Worm (Caenorhabditis elegans) whole organism, L2 larva: ENCODE results near the gene fbxb-5.

Experiments used
- F13H6.1 ChIP-seq: sonication (generic microtip); optimal IDR thresholded peaks from 2 replicates; lab custom pipeline; 2016; ENCODE audit warnings: missing genetic modification characterization, missing compliant biosample characterization
- ama-1 ChIP-seq: fragments of 150-350 bp; optimal IDR thresholded peaks from 2 replicates; lab custom pipeline; 2018; ENCODE audit warnings: inconsistent platforms
- mab-5 ChIP-seq: fragments of 150-350 bp; optimal IDR thresholded peaks from 2 replicates; lab custom pipeline; 2014; ENCODE audit warnings: missing biosample characterization, missing genetic modification characterization
- mdl-1 ChIP-seq, 2 experiments: fragments of 150-350 bp in 1 of 2; sonication (generic microtip) in 1 of 2; optimal IDR thresholded peaks; 2 replicates each; lab custom pipeline; 2017; ENCODE audit warnings: missing biosample characterization in 2 of 2, missing genetic modification characterization in 2 of 2
- nhr-237 ChIP-seq: fragments of 150-350 bp; optimal IDR thresholded peaks from 2 replicates; lab custom pipeline; 2014; ENCODE audit warnings: missing biosample characterization, missing genetic modification characterization
- nhr-77 ChIP-seq: fragments of 150-350 bp; optimal IDR thresholded peaks from 2 replicates; lab custom pipeline; 2014; ENCODE audit warnings: missing biosample characterization, missing genetic modification characterization
- snpc-4 ChIP-seq: fragments of 150-350 bp; optimal IDR thresholded peaks from 2 replicates; lab custom pipeline; 2014; ENCODE audit warnings: missing biosample characterization, missing genetic modification characterization

DNA sequence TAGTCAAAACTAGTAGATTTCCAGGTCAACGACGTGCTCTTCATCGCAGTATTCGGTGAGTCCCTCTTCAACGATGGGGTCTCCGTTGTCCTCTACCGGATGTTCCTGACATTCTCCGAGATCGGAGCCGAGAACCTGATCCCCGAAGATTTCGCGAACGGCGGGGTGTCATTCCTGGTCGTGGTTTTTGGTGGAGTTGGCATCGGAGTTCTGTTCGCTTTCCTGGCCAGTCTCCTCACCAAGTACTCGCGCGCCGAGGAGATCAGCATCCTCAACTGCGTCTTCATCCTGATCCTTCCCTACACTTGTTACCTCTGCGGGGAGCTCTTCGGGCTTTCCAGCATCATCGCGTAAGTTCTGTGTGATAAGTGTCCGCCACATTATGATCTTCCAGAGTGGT lies 49.6 kb downstream of the fbxb-5 start:
- TF ChIP-seq F13H6.1 (tag; lab: Kevin White, UChicago): no peak
- no peak for TF ChIP-seq nhr-77
- TF ChIP-seq nhr-237 (tag; lab: Kevin White, UChicago): no peak
- no peak for TF ChIP-seq snpc-4 (tag; lab: Kevin White, UChicago)
- no peak for TF ChIP-seq ama-1
- no peak for TF ChIP-seq mab-5
- TF ChIP-seq mdl-1 (tag; optimal IDR thresholded peaks at IDR 0.05; lab: Kevin White, UChicago): no peak
